Worm (Caenorhabditis elegans): ENCODE results near the gene pals-39.

DNA sequence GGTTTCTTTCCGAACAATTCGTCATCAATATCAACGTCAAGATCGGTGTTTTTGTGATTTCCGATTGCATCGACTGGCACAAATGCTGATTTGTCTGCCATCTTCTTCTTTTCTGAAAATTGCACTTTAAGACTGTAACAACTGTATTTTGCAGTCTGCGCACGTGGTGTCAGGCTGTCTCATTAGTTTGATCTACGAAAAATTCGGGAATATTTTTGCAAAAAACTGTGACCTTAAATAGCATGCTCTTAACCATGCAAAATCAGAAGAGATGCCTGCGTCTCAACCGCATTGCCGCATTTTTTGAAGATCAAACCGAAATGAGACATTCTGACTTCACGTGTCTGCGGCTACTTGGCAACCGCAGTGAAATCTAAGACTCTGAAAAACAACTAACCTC, 42.3 kb downstream of the pals-39 start, which contains the start of gene K01D12.7:
- no peak for TF ChIP-seq ztf-7 (tag; optimal IDR thresholded peaks at IDR 0.05)
- no peak for TF ChIP-seq unc-39 (tag; optimal IDR thresholded peaks at IDR 0.05)
- no peak for TF ChIP-seq pqm-1 (tag; optimal IDR thresholded peaks at IDR 0.05)
- no peak for TF ChIP-seq ceh-82 (tag; optimal IDR thresholded peaks at IDR 0.05)
- TF ChIP-seq hif-1 (tag; optimal IDR thresholded peaks at IDR 0.05) = no peak
- TF ChIP-seq nhr-102 (tag; optimal IDR thresholded peaks at IDR 0.05) = no peak
- no peak for TF ChIP-seq F49E8.2 (tag; optimal IDR thresholded peaks at IDR 0.05; ENCODE audit: borderline replicate concordance)
- TF ChIP-seq Y75B8A.6 (GFP tag; IDR thresholded peaks at IDR 0.05) = no peak
- TF ChIP-seq skn-1 (tag; optimal IDR thresholded peaks at IDR 0.05) = no peak
- TF ChIP-seq ztf-11 (tag; optimal IDR thresholded peaks at IDR 0.05) = no peak

Measured in whole organism, L4 larva.